Worm (Caenorhabditis elegans): ENCODE data around the gene Y62H9A.15.

Gene Y62H9A.15

ce11 chrX:11941951-11942350, 32.0 kb upstream of the Y62H9A.15 start, which contains the start of gene F55G7.3:
TSS of gene F55G7.3 (minus strand) at chrX:11942051.
- no peak for TF ChIP-seq Y105C5A.15 (GFP tag; IDR thresholded peaks at IDR 0.05)
- TF ChIP-seq aha-1 (tag) = peak; percentile 46
- no peak for TF ChIP-seq dve-1 (tag; optimal IDR thresholded peaks at IDR 0.05; ENCODE audit: insufficient read depth)

DNA sequence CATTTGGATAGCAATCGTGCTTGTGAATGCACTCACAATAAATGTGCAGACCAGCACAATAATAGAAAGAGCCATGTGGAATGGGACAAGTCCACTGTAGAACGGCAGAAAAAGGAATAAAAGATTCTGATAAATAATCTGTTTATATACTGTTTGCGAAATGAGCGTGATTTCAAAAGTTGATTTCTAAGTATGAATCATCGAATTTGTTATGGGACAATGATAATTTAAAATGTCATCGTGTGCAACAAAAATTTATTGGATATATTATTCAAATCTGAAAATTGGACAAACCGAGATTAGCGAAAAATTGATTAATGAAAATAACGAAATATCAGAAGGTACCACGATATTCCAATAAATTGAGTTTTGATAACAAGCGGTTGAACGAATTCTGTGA, 28.9 kb upstream of the Y62H9A.15 start, which contains the start of gene F55G7.5:
TSS of gene F55G7.5 (minus strand) at position 101 of the 400 bp plus-strand sequence.
- no peak for TF ChIP-seq duxl-1 (tag; optimal IDR thresholded peaks at IDR 0.05; ENCODE audit: poor library complexity)
- no peak for TF ChIP-seq ceh-28 (tag; optimal IDR thresholded peaks at IDR 0.05)
- no peak for TF ChIP-seq T26A8.4 (GFP tag; IDR thresholded peaks at IDR 0.05)
- TF ChIP-seq dmd-8 (GFP tag; IDR thresholded peaks at IDR 0.05) = no peak
- TF ChIP-seq ZK337.2 (GFP tag; IDR thresholded peaks at IDR 0.05) = no peak
- no peak for TF ChIP-seq lin-1 (GFP tag; IDR thresholded peaks at IDR 0.05)
- no peak for TF ChIP-seq egl-43 (GFP tag; IDR thresholded peaks at IDR 0.05)
- no peak for TF ChIP-seq nhr-42 (GFP tag; IDR thresholded peaks at IDR 0.05)
- no peak for TF ChIP-seq nhr-76 (tag; optimal IDR thresholded peaks at IDR 0.05)
- TF ChIP-seq set-16 (GFP tag; IDR thresholded peaks at IDR 0.05) = no peak
- no peak for TF ChIP-seq nhr-28 (tag; optimal IDR thresholded peaks at IDR 0.05)
- TF ChIP-seq sdz-12 (GFP tag; optimal IDR thresholded peaks at IDR 0.05) = no peak
- TF ChIP-seq madf-9 (GFP tag; conservative IDR thresholded peaks at IDR 0.05) = no peak
- TF ChIP-seq Y75B8A.6 (GFP tag; IDR thresholded peaks at IDR 0.05) = no peak

- TF ChIP-seq mxl-2 (GFP tag; conservative IDR thresholded peaks at IDR 0.05) = peak; percentile 84
- peak; percentile 74 for TF ChIP-seq attf-4 (tag; optimal IDR thresholded peaks at IDR 0.05)
- TF ChIP-seq daf-19 (GFP tag; conservative IDR thresholded peaks at IDR 0.05) = peak; percentile 96
- peak; percentile 88 for TF ChIP-seq lin-38 (GFP tag; IDR thresholded peaks at IDR 0.05)
- peak; percentile 97 for TF ChIP-seq nhr-25 (tag; optimal IDR thresholded peaks at IDR 0.05; ENCODE audit: borderline replicate concordance, insufficient read depth)
- no peak for TF ChIP-seq ama-1 (optimal IDR thresholded peaks at IDR 0.05)
- peak; percentile 36 for TF ChIP-seq nhr-111 (GFP tag; optimal IDR thresholded peaks at IDR 0.05)
- TF ChIP-seq rbr-2 (tag; optimal IDR thresholded peaks at IDR 0.05) = peak; percentile 99
- TF ChIP-seq nhr-28 (tag; optimal IDR thresholded peaks at IDR 0.05) = peak; percentile 95
- no peak for TF ChIP-seq daf-8 (GFP tag; IDR thresholded peaks at IDR 0.05)
- peak; percentile 98 for TF ChIP-seq egl-43 (GFP tag; IDR thresholded peaks at IDR 0.05)
- TF ChIP-seq fkh-10 (GFP tag; optimal IDR thresholded peaks at IDR 0.05) = peak; percentile 98
- 0 out of 2 replicates have a peak, but pooled peaks have one; percentile 23 for TF ChIP-seq F44E2.7 (GFP tag; IDR thresholded peaks at IDR 0.05)
- TF ChIP-seq spr-3 (GFP tag; optimal IDR thresholded peaks at IDR 0.05) = peak; percentile 98
- peak; percentile 89 for TF ChIP-seq Y75B8A.6 (GFP tag; IDR thresholded peaks at IDR 0.05)
- peak; percentile 99 for TF ChIP-seq nhr-10 (tag; optimal IDR thresholded peaks at IDR 0.05)
- TF ChIP-seq madf-9 (GFP tag; conservative IDR thresholded peaks at IDR 0.05) = peak; percentile 97
- TF ChIP-seq ceh-44 (GFP tag; IDR thresholded peaks at IDR 0.05) = no peak
- TF ChIP-seq F37D6.2 (tag; optimal IDR thresholded peaks at IDR 0.05) = peak; percentile 99
- peak; percentile 89; the same call in 1 of the 2 replicates for TF ChIP-seq D1046.2 (GFP tag; IDR thresholded peaks at IDR 0.05)
- TF ChIP-seq F26F4.8 (GFP tag; conservative IDR thresholded peaks at IDR 0.05) = no peak
- TF ChIP-seq dve-1 (tag; optimal IDR thresholded peaks at IDR 0.05; ENCODE audit: insufficient read depth) = peak; percentile 100
- TF ChIP-seq lin-13 (GFP tag; optimal IDR thresholded peaks at IDR 0.05) = peak; percentile 98
- TF ChIP-seq ZK337.2 (GFP tag; IDR thresholded peaks at IDR 0.05) = peak; percentile 83
- TF ChIP-seq Y5F2A.4 (GFP tag; optimal IDR thresholded peaks at IDR 0.05) = peak; percentile 91
- TF ChIP-seq unc-130 (GFP tag; optimal IDR thresholded peaks at IDR 0.05) = peak; percentile 42
- TF ChIP-seq dmd-8 (GFP tag; IDR thresholded peaks at IDR 0.05) = peak; percentile 72
- no peak for TF ChIP-seq ceh-62 (tag; optimal IDR thresholded peaks at IDR 0.05)
- peak; percentile 89 for TF ChIP-seq lin-29 (GFP tag; IDR thresholded peaks at IDR 0.05)
- TF ChIP-seq dpl-1 (GFP tag; optimal IDR thresholded peaks at IDR 0.05) = peak; percentile 76
- peak; percentile 99 for TF ChIP-seq T26A8.4 (GFP tag; IDR thresholded peaks at IDR 0.05)
- TF ChIP-seq dmd-6 (GFP tag; IDR thresholded peaks at IDR 0.05) = peak; percentile 97
- TF ChIP-seq nhr-11 (tag; optimal IDR thresholded peaks at IDR 0.05) = peak; percentile 99
- TF ChIP-seq unc-39 (tag; optimal IDR thresholded peaks at IDR 0.05) = peak; percentile 92
- peak; percentile 96 to 97 for TF ChIP-seq lsy-2 (tag; optimal IDR thresholded peaks at IDR 0.05)
- no peak; the same call in 1 of the 2 replicates for TF ChIP-seq Y48G9A.11 (GFP tag; IDR thresholded peaks at IDR 0.05)
- peak; percentile 88 for TF ChIP-seq ceh-32 (tag; optimal IDR thresholded peaks at IDR 0.05; ENCODE audit: poor library complexity)
Observed at ce11 chrX:11937343-11937935, 27.5 kb upstream of the Y62H9A.15 start.
